Fruit fly (Drosophila melanogaster) whole organism, pupa: ENCODE measurements around the gene CG12998.

Experiments
- CG13204 ChIP-seq: fragments of 200-800 bp; sonication (Bioruptor generic); optimal IDR thresholded peaks from 2 replicates; lab custom pipeline; 2018; ENCODE audit warnings: missing biosample characterization, mild to moderate bottlenecking, missing genetic modification characterization, moderate library complexity
- CG14655 ChIP-seq: fragments of 200-800 bp; sonication (Bioruptor generic); optimal IDR thresholded peaks from 3 replicates; lab custom pipeline; 2017; ENCODE audit warnings: mild to moderate bottlenecking, missing biosample characterization, missing genetic modification reagents, missing genetic modification characterization
- CG17806 ChIP-seq: fragments of 200-800 bp; sonication (Bioruptor generic); optimal IDR thresholded peaks from 2 replicates; lab custom pipeline; 2018; ENCODE audit warnings: missing biosample characterization, mild to moderate bottlenecking, missing genetic modification characterization, moderate library complexity
- CG8301 ChIP-seq: fragments of 200-800 bp; sonication (Bioruptor generic); optimal IDR thresholded peaks from 2 replicates; lab custom pipeline; 2018; ENCODE audit warnings: missing biosample characterization, mild to moderate bottlenecking, missing genetic modification characterization
- D1 ChIP-seq: fragments of 200-800 bp; sonication (Bioruptor generic); optimal IDR thresholded peaks from 2 replicates; lab custom pipeline; 2018; ENCODE audit warnings: missing biosample characterization, mild to moderate bottlenecking, missing genetic modification characterization, moderate library complexity
- gl ChIP-seq: fragments of 200-800 bp; sonication (Bioruptor generic); optimal IDR thresholded peaks from 2 replicates; lab custom pipeline; 2018; ENCODE audit warnings: missing biosample characterization, mild to moderate bottlenecking, missing genetic modification characterization
- rn ChIP-seq: fragments of 200-800 bp; sonication (Bioruptor generic); IDR thresholded peaks from 2 replicates; pipeline ENCODE4 v1.3.6; 2022; ENCODE audit warnings: missing biosample characterization, missing genetic modification characterization

dm6 chrX:17244854-17245253 lies 26.4 kb downstream of the CG12998 start, which contains the start of gene CG8915:
- TF ChIP-seq CG8301 (no peak), CG14655 (GFP tag; lab: Kevin White, UChicago) (no peak), CG13204 (no peak), CG17806 (tag; lab: Kevin White, UChicago) (no peak), rn (no peak), gl (tag; lab: Kevin White, UChicago) (no peak), D1 (tag; lab: Kevin White, UChicago) (no peak)
